Worm (Caenorhabditis elegans) whole organism, midembryonic: ENCODE measurements around the gene egl-5.
A peak's percentile ranks its signal among the peaks of the same experiment; 100 is the strongest.

Source experiments
- T22C8.4 ChIP-seq: fragments of 200-800 bp; sonication (Bioruptor generic); IDR thresholded peaks from 2 replicates; pipeline ENCODE4 v1.3.6; 2022; ENCODE audit warnings: missing genetic modification characterization, missing compliant biosample characterization
- cog-1 ChIP-seq: sonication (generic microtip); optimal IDR thresholded peaks from 2 replicates; lab custom pipeline; 2016; ENCODE audit warnings: missing genetic modification characterization, missing compliant biosample characterization
- flt-1 ChIP-seq: fragments of 200-800 bp; sonication (Bioruptor generic); IDR thresholded peaks from 2 replicates; pipeline ENCODE4 v1.3.6; 2022; ENCODE audit warnings: missing genetic modification characterization, missing compliant biosample characterization
- klf-2 ChIP-seq: fragments of 200-800 bp; sonication (Bioruptor generic); conservative IDR thresholded peaks from 2 replicates; pipeline ENCODE4 v1.3.6; 2022; ENCODE audit warnings: missing genetic modification reagents, missing genetic modification characterization, missing compliant biosample characterization
- med-1 ChIP-seq: sonication (generic microtip); optimal IDR thresholded peaks from 2 replicates; lab custom pipeline; 2017; ENCODE audit warnings: missing genetic modification characterization, mild to moderate bottlenecking, missing compliant biosample characterization, antibody characterized with exemption, missing genetic modification reagents; ENCODE audit not compliant: insufficient read depth
- ref-1 ChIP-seq: fragments of 200-800 bp; sonication (Bioruptor generic); conservative IDR thresholded peaks from 2 replicates; pipeline ENCODE4 v1.3.6; 2022; ENCODE audit warnings: missing genetic modification reagents, missing genetic modification characterization, missing compliant biosample characterization
- tab-1 ChIP-seq: fragments of 200-800 bp; sonication (Bioruptor generic); IDR thresholded peaks from 2 replicates; pipeline ENCODE4 v1.3.6; 2022; ENCODE audit warnings: missing genetic modification characterization, missing compliant biosample characterization
- ztf-23 ChIP-seq: fragments of 200-800 bp; sonication (Bioruptor generic); IDR thresholded peaks from 2 replicates; pipeline ENCODE4 v1.3.6; 2022; ENCODE audit warnings: missing genetic modification reagents, missing genetic modification characterization, missing compliant biosample characterization
- ztf-29 ChIP-seq: fragments of 200-800 bp; sonication (Bioruptor generic); IDR thresholded peaks from 2 replicates; pipeline ENCODE4 v1.3.6; 2022; ENCODE audit warnings: missing genetic modification reagents, missing genetic modification characterization, missing compliant biosample characterization

egl-5 gene

DNA sequence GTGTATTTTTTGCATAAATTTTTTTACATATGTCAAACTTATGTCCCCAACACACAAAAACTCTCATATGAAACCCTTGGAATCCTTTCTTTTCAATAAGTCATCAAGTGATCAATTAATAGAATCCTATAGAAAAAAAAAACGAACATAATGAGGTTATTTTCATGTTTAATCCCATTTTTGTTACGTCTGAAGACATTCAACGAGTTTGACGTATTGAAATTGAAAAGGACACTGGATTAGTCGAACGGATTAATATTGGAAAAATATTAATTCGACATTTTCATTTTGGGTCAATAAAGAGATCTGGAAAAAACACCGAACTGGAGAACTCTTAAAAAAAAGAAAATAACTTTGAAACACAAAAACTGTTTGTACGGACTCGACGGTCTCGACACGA, 18.3 kb downstream of the egl-5 start:
- TF ChIP-seq tab-1 (GFP tag; lab: Robert Waterston, UW) (no peak), ztf-29 (no peak), ref-1 (GFP tag; lab: Robert Waterston, UW) (no peak), ztf-23 (GFP tag; lab: Robert Waterston, UW) (no peak), med-1 (no peak), klf-2 (GFP tag; lab: Robert Waterston, UW) (no peak), cog-1 (tag; lab: Kevin White, UChicago) (no peak), flt-1 (no peak), T22C8.4 (GFP tag; lab: Robert Waterston, UW) (no peak)

DNA sequence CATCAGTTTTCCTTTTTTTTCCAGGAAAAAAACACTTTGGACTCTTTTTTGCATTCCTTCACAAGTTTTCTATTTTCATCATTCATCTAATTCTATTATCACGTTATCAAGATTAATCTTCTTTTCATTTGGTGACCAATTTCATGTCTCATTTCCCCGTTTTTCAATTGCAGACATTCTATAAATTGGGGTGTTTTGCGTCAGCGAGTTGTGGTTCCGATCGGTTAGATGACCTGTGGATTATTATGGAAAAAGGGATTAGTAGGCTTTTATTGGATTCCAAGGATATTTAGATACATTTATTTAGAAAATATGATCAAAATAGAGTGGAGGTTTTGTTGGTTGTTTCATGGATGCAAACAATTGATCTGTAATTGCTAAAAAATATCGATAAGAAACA, 20.7 kb downstream of the egl-5 start:
- no peak for TF ChIP-seq T22C8.4 (GFP tag; lab: Robert Waterston, UW)
- TF ChIP-seq klf-2 (GFP tag; lab: Robert Waterston, UW): no peak
- TF ChIP-seq ztf-29: no peak
- no peak for TF ChIP-seq flt-1
- no peak for TF ChIP-seq ref-1 (GFP tag; lab: Robert Waterston, UW)
- no peak for TF ChIP-seq tab-1 (GFP tag; lab: Robert Waterston, UW)
- no peak for TF ChIP-seq ztf-23 (GFP tag; lab: Robert Waterston, UW)
- no peak for TF ChIP-seq med-1
- no peak for TF ChIP-seq cog-1 (tag; lab: Kevin White, UChicago)

DNA sequence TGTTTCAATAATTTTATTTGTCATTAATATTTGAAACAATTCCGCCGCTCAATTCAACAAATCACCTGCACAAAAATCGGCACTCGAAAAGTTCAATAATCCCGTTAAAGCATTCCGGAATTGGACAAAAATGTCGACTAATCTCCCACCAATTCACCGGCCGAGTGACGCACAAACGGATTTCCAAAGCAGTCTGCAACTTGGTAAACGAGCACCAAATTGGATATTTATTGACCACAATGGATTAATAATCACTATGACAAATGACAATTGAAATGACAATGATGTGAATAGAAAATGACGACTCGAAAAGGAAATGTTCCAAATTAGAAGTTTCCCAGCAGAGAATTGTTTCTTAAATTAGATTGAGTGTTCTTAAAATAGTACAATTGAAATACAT, 21.5 kb downstream of the egl-5 start:
- TF ChIP-seq klf-2 (GFP tag; lab: Robert Waterston, UW): no peak
- no peak for TF ChIP-seq flt-1
- TF ChIP-seq tab-1 (GFP tag; lab: Robert Waterston, UW): no peak
- TF ChIP-seq med-1: no peak
- TF ChIP-seq cog-1 (tag; lab: Kevin White, UChicago): no peak

DNA sequence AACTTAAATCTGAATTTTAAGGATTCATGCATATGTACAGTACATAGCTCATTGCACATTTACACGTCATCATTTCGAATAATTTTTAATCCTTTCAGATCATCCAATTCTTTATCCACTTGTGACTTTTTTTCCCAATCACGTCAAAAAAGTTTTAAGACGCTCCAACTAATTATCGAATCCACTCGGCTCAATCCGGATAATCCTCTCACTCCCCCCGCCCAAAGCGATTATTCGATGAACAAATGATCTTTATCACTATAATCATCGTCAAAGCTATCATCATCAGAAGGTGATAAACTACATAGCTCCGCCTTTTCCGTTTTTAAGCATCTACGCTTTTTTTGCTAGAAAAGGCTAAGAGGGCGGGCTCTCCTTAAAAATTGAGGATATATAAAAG, 23.4 kb downstream of the egl-5 start:
- TF ChIP-seq med-1 (no peak), tab-1 (GFP tag; lab: Robert Waterston, UW) (no peak), ztf-23 (GFP tag; lab: Robert Waterston, UW) (no peak), ztf-29 (no peak), flt-1 (no peak), klf-2 (GFP tag; lab: Robert Waterston, UW) (no peak)

DNA sequence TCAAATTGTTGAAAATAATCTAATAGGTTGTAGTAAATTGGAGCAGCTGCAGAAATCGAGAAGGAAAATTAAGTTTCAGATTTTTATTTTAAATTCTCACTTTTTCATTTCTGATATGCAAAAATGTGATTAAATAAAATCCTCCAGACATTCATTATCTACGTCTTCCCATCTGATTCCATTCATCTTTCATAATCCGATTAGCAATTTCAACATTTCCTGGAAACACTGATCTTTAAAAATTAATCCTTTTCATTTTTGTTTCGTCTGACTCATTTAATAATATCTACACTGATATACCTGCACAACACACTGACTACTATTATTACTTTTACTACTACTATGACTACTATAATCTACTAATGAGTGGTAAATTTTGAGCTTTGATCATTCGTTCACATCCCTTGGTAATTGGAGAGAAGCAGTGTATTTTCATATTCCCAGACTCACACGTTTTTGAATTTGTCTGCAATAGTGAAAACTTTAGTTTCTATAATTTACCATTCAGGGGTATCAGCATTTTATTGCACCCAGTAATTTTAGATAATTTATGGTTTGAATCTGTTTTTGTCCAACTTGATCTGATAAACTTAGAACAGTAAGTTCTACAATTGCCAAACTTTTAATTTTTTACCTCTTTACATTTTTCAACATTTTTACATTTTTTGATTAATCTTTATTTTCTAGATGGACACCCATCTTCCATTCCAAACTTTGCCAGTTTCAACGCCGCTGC, 24.9 kb downstream of the egl-5 start, which contains the start of gene ceh-23:
TSS of gene ceh-23 (plus strand) at position 686 of the 736 bp plus-strand sequence.
- TF ChIP-seq ref-1 (GFP tag; lab: Robert Waterston, UW): no peak
- TF ChIP-seq flt-1: no peak
- TF ChIP-seq T22C8.4 (GFP tag; lab: Robert Waterston, UW): no peak
- no peak for TF ChIP-seq ztf-29
- no peak for TF ChIP-seq med-1
- TF ChIP-seq klf-2 (GFP tag; lab: Robert Waterston, UW): no peak
- TF ChIP-seq cog-1 (tag; lab: Kevin White, UChicago): no peak
- TF ChIP-seq tab-1 (GFP tag; lab: Robert Waterston, UW): no peak

DNA sequence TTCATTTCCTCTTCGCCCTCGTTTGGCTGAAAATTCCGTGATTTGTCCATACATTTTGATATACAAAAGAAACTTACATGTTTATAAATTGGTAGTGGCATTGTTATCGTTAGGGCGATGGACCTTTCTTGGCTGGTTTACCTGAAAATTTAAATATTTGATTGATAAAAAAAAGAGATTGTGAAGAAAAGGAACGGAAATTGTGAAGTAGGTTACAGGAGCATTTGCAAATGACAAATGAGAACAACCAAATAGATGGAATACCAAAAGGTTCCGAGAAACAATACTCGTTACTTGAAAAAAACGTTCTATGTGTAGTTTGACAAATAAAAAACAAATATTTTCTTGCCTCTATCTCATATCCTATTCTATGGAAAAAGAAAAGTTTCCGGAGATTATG, 29.4 kb downstream of the egl-5 start, which contains the start of gene ZK652.8:
TSS of gene ZK652.8 (minus strand) at position 101 of the 400 bp plus-strand sequence.
- TF ChIP-seq cog-1 (tag; lab: Kevin White, UChicago) (no peak), ztf-23 (GFP tag; lab: Robert Waterston, UW) (no peak), med-1 (no peak), flt-1 (no peak), ref-1 (GFP tag; lab: Robert Waterston, UW) (no peak), ztf-29 (no peak), T22C8.4 (GFP tag; lab: Robert Waterston, UW) (no peak), klf-2 (GFP tag; lab: Robert Waterston, UW) (no peak), tab-1 (GFP tag; lab: Robert Waterston, UW) (no peak)

DNA sequence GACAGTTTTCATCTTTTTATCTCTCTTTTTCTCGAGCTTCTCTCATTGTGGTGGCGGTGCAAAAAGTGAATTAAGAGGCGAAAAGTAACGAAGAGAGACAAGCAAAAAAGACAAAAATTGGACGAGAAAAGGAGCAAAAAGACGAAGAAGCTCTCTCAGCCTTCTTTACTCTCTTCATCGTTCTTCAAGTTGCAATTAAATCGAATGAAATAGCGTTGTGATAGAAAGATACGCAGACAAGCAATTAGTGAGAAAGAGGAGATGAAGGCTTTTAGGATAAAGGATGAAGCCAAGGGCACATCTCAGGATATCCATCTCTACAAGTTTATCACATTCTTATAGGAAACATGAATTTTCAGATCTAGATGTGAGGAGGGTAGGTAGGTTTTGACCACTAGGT, 34.0 kb downstream of the egl-5 start:
- TF ChIP-seq flt-1 (no peak), cog-1 (tag; lab: Kevin White, UChicago) (no peak), ref-1 (GFP tag; lab: Robert Waterston, UW) (no peak), klf-2 (GFP tag; lab: Robert Waterston, UW) (no peak), T22C8.4 (GFP tag; lab: Robert Waterston, UW) (no peak), med-1 (no peak), ztf-23 (GFP tag; lab: Robert Waterston, UW) (no peak), ztf-29 (no peak), tab-1 (GFP tag; lab: Robert Waterston, UW) (no peak)

DNA sequence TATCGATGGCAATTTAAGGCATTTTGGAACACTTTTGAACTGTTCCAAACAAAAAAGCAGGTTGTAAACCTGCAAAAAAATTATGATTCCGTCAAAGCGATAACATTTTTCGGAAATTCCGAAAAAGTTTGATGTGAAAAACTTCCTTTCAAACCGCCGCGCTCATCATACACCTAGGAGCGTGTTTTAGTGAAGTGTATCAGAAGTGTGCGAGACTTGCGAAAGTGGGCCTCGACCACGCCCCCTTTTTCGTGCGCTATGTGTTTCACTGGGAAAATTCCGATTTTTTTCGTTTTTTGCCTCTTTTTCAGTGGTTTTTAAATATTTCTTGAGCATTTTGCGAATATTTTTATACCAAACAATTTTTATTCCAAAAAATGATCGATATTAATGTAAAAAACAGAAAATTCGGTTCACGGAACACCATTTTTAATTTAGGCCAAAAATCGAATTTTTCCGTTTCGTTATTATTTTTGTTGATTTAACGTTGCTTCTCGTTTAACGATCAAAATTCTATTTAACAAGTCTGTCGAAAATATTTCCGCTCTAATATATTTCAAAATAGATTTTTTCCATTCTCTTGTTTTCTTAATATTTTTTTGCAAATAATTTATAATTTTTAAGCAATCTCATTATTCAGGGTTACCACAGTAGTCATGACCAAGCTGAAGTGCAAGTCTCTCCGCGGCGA, 40.5 kb downstream of the egl-5 start, which contains the start of gene rpl-35:
TSS of gene rpl-35 (plus strand) at position 641 of the 691 bp plus-strand sequence.
- TF ChIP-seq flt-1: peak; percentile 92
- peak; percentile 61 for TF ChIP-seq ref-1 (GFP tag; lab: Robert Waterston, UW)
- TF ChIP-seq T22C8.4 (GFP tag; lab: Robert Waterston, UW): peak; percentile 76
- peak; percentile 99 for TF ChIP-seq cog-1 (tag; lab: Kevin White, UChicago)
- TF ChIP-seq ztf-29: peak; percentile 77
- TF ChIP-seq med-1: peak; percentile 48
- TF ChIP-seq ztf-23 (GFP tag; lab: Robert Waterston, UW): peak; percentile 94
- peak; percentile 83 for TF ChIP-seq tab-1 (GFP tag; lab: Robert Waterston, UW)
- TF ChIP-seq klf-2 (GFP tag; lab: Robert Waterston, UW): peak; percentile 70; the same call in 1 of the 2 replicates

DNA sequence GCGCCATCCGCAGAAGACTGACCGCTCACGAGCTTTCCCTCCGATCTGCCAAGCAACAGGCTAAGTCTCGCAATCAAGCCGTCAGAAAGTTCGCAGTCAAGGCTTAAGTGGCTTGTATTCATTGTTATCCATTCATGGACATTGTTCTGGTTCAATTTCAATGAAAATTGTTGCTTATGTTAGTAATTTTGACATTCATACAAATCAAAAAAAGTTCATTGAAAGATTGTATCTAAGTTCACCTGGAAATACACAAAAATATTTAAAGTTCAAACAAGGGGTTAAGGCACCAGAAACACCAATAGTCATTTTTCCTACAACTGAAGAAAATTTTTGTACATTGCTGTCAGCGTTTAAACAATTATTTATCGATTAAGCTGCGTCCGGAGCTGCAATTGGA, 41.3 kb downstream of the egl-5 start:
- TF ChIP-seq med-1 (no peak), T22C8.4 (GFP tag; lab: Robert Waterston, UW) (no peak), cog-1 (tag; lab: Kevin White, UChicago) (no peak), ref-1 (GFP tag; lab: Robert Waterston, UW) (no peak), tab-1 (GFP tag; lab: Robert Waterston, UW) (no peak), flt-1 (no peak), ztf-23 (GFP tag; lab: Robert Waterston, UW) (no peak), ztf-29 (no peak), klf-2 (GFP tag; lab: Robert Waterston, UW) (no peak)
